Worm (Caenorhabditis elegans) whole organism, L1 larva: Measurements from ENCODE around the gene syx-6.

Experiments used
- ama-1 ChIP-seq: fragments of 150-350 bp; optimal IDR thresholded peaks from 2 replicates; lab custom pipeline; 2014
- ets-5 ChIP-seq: fragments of 200-800 bp; sonication (Bioruptor generic); IDR thresholded peaks from 2 replicates; pipeline ENCODE4 v1.3.6; 2022; ENCODE audit warnings: missing genetic modification characterization, missing compliant biosample characterization
- mab-9 ChIP-seq: fragments of 200-800 bp; sonication (Bioruptor generic); IDR thresholded peaks from 2 replicates; pipeline ENCODE4 v1.3.6; 2022; ENCODE audit warnings: missing genetic modification reagents, missing genetic modification characterization, missing compliant biosample characterization
- mdl-1 ChIP-seq, 2 experiments: fragments of 150-350 bp; optimal IDR thresholded peaks; 2 replicates each; lab custom pipeline; 2014 to 2017; ENCODE audit warnings: missing biosample characterization in 2 of 2, missing genetic modification characterization in 2 of 2, inconsistent platforms in 1 of 2
- nhr-11 ChIP-seq: fragments of 150-350 bp; optimal IDR thresholded peaks from 2 replicates; lab custom pipeline; 2014; ENCODE audit warnings: missing biosample characterization, missing genetic modification characterization
- nhr-77 ChIP-seq: fragments of 150-350 bp; optimal IDR thresholded peaks from 2 replicates; lab custom pipeline; 2014; ENCODE audit warnings: missing biosample characterization, missing genetic modification characterization
- pag-3 ChIP-seq: sonication (generic microtip); optimal IDR thresholded peaks from 2 replicates; lab custom pipeline; 2017; ENCODE audit warnings: missing genetic modification characterization, mild to moderate bottlenecking, missing compliant biosample characterization, antibody characterized with exemption, borderline replicate concordance; ENCODE audit not compliant: insufficient read depth
- rnt-1 ChIP-seq: sonication (generic microtip); optimal IDR thresholded peaks from 2 replicates; lab custom pipeline; 2016; ENCODE audit warnings: mild to moderate bottlenecking, missing genetic modification characterization, moderate library complexity, missing compliant biosample characterization
- snpc-4 ChIP-seq: fragments of 150-350 bp; optimal IDR thresholded peaks from 2 replicates; lab custom pipeline; 2014; ENCODE audit warnings: missing biosample characterization, missing genetic modification characterization
- sptf-1 ChIP-seq: fragments of 150-350 bp; optimal IDR thresholded peaks from 2 replicates; lab custom pipeline; 2014; ENCODE audit warnings: missing biosample characterization, missing genetic modification characterization

DNA sequence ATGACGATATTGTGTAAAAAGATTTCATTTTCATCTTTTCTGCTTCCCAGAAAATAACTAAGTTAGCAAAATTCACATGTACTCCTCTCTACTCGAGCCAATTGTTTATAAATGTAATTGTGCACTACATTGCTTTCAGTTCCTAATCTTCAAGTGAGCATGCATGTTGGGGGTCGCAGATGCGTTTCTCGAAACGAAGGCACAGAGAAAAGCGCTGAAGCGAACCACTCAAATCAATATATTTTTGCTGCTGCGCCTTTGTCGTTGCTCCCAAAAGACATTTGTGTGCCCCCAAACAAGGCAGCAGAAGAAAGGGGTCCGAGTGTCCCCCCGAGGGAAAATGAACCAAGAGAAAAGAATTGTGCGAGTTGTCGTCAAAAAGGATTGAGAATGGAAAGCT lies 38.1 kb upstream of the syx-6 start:
- no peak for TF ChIP-seq mdl-1 (tag; optimal IDR thresholded peaks at IDR 0.05; lab: Kevin White, UChicago)
- no peak for TF ChIP-seq ama-1 (lab: Kevin White, UChicago)
- TF ChIP-seq rnt-1 (tag; lab: Kevin White, UChicago): no peak
- TF ChIP-seq nhr-11 (tag; lab: Kevin White, UChicago): no peak
- TF ChIP-seq pag-3 (tag; lab: Kevin White, UChicago): no peak
- no peak for TF ChIP-seq ets-5 (GFP tag; lab: Robert Waterston, UW)
- no peak for TF ChIP-seq snpc-4 (tag; lab: Kevin White, UChicago)
- no peak for TF ChIP-seq nhr-77 (tag; lab: Kevin White, UChicago)
- TF ChIP-seq mab-9 (GFP tag; lab: Robert Waterston, UW): no peak
- TF ChIP-seq sptf-1 (tag; lab: Kevin White, UChicago): no peak
